Worm (Caenorhabditis elegans) whole organism, L4/young adult: ENCODE data around the gene pqn-16.

Experiments used
- W03F9.2 ChIP-seq: fragments of 150-350 bp; optimal IDR thresholded peaks from 2 replicates; lab custom pipeline; 2014; ENCODE audit warnings: missing biosample characterization, missing genetic modification characterization
- dao-5 ChIP-seq: sonication (generic microtip); optimal IDR thresholded peaks from 2 replicates; lab custom pipeline; 2016; ENCODE audit warnings: missing genotype, missing genetic modification characterization, moderate library complexity, missing compliant biosample characterization
- him-1 ChIP-seq: sonication (generic microtip); optimal IDR thresholded peaks from 2 replicates; lab custom pipeline; 2016; ENCODE audit warnings: missing genotype, missing genetic modification reagents, missing genetic modification characterization, missing compliant biosample characterization

Gene pqn-16

DNA sequence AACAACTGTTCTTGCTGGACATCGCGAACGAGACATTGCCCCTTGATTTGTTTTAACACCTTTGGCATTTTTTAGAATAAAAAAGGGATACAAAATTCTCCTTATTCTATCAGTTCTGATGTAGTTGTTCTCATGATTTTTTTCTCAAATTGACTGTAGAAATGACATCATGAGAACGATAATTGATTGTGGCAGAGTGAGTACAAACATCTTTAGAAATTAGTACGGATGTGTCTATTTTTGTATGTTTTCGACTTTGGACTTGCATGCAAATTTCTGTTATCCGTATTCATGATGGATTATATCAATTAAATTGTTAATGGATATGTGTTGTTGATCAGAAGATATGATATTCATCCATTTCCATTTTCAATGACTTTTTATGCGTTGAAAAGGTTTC, 25.7 kb upstream of the pqn-16 start:
- TF ChIP-seq dao-5 (tag; lab: Kevin White, UChicago) = no peak
- TF ChIP-seq W03F9.2 (tag; lab: Kevin White, UChicago) = no peak
- TF ChIP-seq him-1 (tag; lab: Kevin White, UChicago) = no peak

DNA sequence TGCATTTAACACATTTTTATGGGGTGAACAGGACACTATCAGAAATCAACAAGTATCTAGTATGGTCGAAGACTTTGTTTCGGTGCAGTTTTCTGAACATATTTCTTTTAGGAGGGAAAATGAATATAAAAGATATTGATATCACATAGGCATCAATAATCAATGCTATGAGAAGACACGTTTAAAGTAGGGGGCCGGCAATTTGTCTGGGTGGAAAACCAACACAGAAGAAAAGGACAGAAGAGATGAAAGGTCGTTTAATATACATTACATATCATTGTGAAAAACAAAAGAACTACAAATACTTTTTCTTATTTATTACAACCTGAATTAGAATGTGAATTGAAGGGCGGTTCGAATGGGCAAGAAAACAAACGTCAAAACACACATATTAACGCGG, 21.6 kb upstream of the pqn-16 start:
- TF ChIP-seq dao-5 (tag; lab: Kevin White, UChicago) (no peak), W03F9.2 (tag; lab: Kevin White, UChicago) (no peak), him-1 (tag; lab: Kevin White, UChicago) (no peak)

DNA sequence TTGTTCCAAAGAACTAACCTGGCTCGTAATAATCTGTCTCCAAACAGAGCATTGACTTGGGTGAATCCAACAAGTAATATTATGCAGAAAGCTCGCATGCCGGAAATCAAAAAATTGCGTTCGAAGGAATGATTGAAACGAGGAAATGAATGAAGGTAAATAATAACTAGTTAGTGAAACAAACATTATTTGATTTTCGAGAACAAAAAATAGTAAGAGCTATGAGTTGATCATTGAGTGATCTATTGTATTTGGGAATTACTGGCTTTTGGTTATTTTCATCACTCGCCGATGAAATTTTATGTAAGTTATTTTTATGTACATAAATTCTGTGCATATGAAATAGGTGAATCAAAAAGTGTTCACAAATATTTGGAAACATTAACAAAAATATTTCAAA, 19.1 kb upstream of the pqn-16 start, which contains the start of gene B0222.5:
Gene B0222.5, minus strand, starts transcription at position 101 of the 400 bp plus-strand sequence.
- TF ChIP-seq dao-5 (tag; lab: Kevin White, UChicago) (no peak), W03F9.2 (tag; lab: Kevin White, UChicago) (no peak), him-1 (tag; lab: Kevin White, UChicago) (no peak)

DNA sequence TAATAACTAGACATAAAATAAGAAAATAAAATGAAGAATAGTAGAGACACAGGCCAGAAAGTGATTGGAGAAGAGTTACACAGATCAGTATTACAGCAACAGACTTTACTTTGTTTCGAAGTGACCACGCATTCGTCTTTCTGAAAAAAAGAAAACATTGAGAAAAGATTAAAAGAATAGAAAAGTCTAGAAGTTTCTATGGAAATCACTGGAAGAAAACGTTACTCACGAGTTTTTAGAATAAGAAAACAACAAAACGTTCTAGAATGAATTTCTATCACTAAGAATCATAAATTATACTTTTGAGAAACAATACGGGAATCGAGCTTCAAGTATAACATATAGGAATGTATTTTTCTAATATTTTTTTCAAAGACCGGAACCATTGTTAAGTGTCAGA, 18.3 kb upstream of the pqn-16 start:
- TF ChIP-seq him-1 (tag; lab: Kevin White, UChicago) (no peak), dao-5 (tag; lab: Kevin White, UChicago) (no peak), W03F9.2 (tag; lab: Kevin White, UChicago) (no peak)

DNA sequence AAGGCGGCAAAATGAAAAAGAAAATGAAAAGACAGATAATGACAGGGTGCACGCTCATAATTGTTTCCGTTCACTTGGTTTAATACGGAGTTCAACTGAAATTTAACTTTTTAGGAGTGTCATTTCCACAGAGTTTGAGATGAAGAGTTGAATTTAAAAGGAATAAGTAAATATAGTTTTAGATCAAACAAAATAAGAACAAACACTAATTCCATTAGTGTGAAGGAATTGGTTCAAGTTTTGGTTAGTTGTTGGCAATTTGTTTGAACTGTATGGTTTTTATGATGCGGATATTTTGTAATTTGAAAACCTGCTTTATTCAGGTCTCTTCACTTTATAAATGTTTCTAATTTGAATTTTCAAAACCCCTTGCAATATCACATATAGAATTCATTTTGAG, 17.2 kb upstream of the pqn-16 start, which contains the start of gene B0222.15:
Gene B0222.15, minus strand, starts transcription at position 101 of the 400 bp plus-strand sequence.
- TF ChIP-seq W03F9.2 (tag; lab: Kevin White, UChicago) (no peak), him-1 (tag; lab: Kevin White, UChicago) (no peak), dao-5 (tag; lab: Kevin White, UChicago) (no peak)

DNA sequence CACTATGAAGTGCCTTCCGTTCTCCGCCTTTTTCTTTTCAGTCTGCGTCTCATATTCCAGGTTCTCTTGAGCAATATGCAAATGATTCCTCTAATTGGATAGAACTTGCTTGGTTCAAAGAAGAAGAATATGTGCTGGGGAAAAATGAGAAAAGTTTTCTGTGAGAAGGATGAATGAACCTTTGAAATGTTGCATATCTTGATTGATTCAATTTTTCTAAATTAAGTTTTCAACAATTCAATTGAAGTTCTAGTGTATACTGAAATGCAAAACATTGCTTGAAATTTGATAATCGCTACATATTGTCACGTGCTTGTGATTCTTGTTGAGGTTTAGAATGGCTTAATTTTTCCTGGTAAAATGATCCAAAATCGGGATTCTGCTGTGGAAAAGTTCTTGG, 16.3 kb upstream of the pqn-16 start:
- TF ChIP-seq dao-5 (tag; lab: Kevin White, UChicago) = no peak
- TF ChIP-seq W03F9.2 (tag; lab: Kevin White, UChicago) = no peak
- TF ChIP-seq him-1 (tag; lab: Kevin White, UChicago) = no peak

DNA sequence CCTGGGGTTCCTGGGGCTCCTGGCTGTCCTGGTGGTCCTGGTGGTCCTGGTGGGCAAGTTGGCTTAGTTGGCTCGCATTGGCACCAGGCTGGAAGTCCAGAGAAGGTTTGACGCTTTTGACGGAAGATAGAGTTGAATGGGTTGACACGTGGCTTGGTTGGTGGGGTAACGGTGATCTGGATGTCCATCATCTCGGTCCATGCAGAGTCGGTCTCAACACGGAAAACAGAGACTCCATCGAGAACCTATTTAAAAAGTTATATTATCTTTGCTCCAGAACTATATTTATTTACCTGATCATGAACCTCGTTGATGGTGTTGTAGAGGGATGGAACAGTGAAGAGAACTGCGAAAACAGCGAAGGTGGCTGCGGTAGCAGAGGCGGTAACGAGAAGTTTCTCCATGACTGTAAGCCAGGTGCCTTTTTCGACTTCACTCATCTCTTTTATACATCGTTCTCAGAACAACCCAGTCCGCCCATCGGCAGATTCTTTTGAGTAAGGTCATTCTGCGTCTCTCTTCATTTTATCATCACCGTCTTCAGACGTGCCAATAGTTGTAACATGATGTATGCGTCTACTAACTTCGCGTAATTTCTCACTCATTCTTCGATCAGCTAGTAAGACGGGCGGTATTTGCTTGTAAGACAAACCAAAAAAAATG, 13.5 kb upstream of the pqn-16 start, which contains the start of gene col-144:
Gene col-144, minus strand, starts transcription at position 419 of the 663 bp plus-strand sequence.
- TF ChIP-seq W03F9.2 (tag; lab: Kevin White, UChicago) = no peak
- TF ChIP-seq him-1 (tag; lab: Kevin White, UChicago) = no peak
- TF ChIP-seq dao-5 (tag; lab: Kevin White, UChicago) = no peak

DNA sequence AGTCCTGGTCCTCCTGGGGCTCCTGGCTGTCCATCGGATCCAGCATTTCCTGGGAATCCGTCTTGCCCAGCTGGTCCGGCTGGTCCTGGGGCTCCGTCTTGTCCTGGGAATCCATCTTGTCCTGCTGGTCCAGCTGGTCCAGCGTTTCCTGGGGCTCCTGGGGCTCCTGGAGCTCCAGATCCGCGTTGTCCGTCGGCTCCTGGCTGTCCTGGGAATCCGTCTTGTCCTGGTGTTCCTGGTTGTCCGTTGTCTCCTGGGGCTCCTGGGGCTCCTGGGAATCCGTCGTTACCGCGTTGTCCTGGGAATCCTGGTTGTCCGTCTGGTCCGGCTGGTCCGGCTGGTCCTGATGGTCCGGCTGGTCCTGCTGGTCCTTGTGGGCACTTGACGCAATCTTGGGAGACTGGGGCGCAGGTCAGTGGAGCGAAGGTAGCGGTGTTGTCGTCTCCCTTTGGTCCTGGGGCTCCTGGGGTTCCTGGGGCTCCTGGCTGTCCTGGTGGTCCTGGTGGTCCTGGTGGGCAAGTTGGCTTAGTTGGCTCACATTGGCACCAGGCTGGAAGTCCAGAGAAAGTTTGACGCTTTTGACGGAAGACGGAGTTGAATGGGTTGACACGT, 11.7 kb upstream of the pqn-16 start:
- no peak for TF ChIP-seq W03F9.2 (tag; lab: Kevin White, UChicago)
- no peak for TF ChIP-seq him-1 (tag; lab: Kevin White, UChicago)
- TF ChIP-seq dao-5 (tag; lab: Kevin White, UChicago) = no peak

DNA sequence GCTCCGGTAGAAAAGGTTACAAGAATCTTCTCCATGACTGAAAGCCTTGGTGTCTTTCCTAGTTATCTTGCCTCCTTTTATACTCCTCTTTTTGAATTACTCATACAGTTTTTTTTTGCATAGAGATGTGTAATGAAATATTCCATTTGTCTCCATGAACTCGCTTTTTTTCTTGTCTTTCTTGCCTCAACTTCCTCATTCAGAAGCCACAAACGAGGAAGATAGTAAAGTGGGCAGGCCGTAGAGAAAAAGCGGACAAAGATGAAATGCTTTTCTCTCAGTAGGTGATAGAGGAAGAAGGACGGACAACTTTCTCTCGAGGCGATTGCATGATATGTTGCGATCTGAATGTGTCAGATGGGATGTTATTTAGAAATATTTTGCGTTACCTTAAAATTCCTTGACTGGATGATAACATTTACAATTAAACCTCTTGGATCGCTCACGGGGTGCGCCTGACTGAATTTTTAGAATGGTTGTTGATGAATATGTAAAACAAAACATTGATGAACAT, 10.9 kb upstream of the pqn-16 start, which contains the start of gene col-145:
Gene col-145, minus strand, starts transcription at position 51 of the 514 bp plus-strand sequence.
- TF ChIP-seq W03F9.2 (tag; lab: Kevin White, UChicago) = no peak
- no peak for TF ChIP-seq him-1 (tag; lab: Kevin White, UChicago)
- no peak for TF ChIP-seq dao-5 (tag; lab: Kevin White, UChicago)

DNA sequence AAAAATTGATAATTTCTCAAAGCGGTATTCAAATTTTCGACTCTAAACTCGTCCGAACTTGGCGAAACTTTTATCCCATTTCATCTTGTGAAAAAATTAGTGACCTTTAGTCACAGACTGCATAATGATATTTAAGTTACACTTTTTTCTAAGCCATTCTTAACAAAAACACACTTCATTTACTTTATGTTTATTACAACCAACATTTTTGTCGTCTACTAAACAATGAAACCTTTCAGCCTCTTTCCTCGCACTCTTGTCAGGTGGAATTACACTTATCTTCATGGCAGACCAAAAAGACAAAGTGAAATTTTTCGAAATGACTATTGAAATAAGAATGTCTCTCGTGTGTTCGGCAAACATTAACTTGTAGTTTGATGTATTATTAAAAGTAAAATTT, 10.0 kb upstream of the pqn-16 start:
- no peak for TF ChIP-seq W03F9.2 (tag; lab: Kevin White, UChicago)
- no peak for TF ChIP-seq him-1 (tag; lab: Kevin White, UChicago)
- no peak for TF ChIP-seq dao-5 (tag; lab: Kevin White, UChicago)

DNA sequence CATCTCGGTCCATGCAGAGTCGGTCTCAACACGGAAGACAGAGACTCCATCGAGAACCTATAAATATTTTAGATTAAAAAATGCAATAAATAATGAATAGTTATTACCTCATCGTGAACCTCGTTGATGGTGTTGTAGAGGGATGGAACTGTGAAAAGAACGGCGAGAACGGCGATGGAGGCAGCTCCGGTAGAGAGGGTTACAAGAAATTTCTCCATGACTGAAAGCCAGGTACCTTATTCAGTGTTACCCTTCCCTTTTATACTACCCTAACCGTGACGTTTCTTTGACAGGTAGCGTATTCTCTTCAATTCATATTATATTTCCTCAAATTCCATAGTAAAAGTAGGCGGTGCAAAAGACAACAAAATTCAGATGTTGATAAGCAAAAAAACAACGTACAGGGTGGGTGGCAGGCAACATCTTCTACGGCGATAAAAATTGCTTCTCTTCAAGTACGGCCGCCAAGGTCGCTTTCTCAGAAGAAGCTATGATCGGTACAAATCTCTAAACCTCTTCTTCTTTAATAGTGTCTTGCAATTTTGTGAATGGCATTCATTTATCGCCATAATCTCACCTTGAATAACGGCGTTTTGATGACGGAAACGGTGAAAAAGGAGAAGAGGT, 8.7 kb upstream of the pqn-16 start, which contains the start of gene col-10:
Gene col-10, minus strand, starts transcription at position 235 of the 627 bp plus-strand sequence.
- TF ChIP-seq W03F9.2 (tag; lab: Kevin White, UChicago) (no peak), dao-5 (tag; lab: Kevin White, UChicago) (no peak), him-1 (tag; lab: Kevin White, UChicago) (no peak)

DNA sequence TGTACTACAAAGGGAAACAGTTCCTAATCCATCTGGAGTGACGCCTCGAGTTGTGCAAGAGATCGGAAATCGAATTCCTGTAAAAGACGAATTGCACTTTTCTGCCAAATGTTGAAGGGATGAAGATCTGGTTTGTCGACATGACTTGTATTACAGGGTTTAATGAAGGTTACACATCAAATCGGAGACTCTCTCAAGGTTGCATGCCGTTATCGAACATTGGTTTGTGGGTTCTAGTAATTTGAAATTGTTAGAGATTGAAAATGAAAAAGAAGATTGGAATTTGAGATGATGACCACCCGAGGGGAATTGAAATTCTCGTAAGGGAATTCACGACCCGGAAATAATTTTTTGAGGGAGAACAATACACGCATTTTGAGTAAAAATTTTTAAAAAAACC, 7.6 kb upstream of the pqn-16 start:
- TF ChIP-seq him-1 (tag; lab: Kevin White, UChicago) (no peak), dao-5 (tag; lab: Kevin White, UChicago) (no peak), W03F9.2 (tag; lab: Kevin White, UChicago) (no peak)

DNA sequence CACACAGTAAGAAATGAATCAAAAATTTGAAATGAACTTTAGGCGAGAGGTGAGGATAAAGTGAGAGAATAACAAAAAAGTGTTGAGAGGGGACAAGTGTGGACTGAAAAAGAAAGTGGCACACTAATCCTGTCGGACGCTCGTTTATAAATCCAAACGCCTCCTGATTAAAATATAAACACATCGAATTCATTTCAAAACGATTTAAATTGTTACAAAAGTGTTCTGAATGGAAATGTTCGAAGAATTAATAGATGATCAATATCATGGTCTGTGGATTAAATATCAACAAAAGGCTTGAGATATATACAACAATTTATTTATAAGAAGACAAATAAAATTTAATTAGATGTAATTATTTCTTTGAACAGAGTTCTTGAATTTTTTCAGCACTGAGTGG, 5.8 kb upstream of the pqn-16 start, which contains the start of gene B0222.11:
Gene B0222.11, minus strand, starts transcription at position 101 of the 400 bp plus-strand sequence.
- TF ChIP-seq dao-5 (tag; lab: Kevin White, UChicago) (no peak), him-1 (tag; lab: Kevin White, UChicago) (no peak), W03F9.2 (tag; lab: Kevin White, UChicago) (no peak)
